Fruit fly (Drosophila melanogaster) whole organism, embryonic: ENCODE data around the gene holn1.
A peak's percentile ranks its signal among the peaks of the same experiment; 100 is the strongest.

Experiments
- ATbp ChIP-seq: fragments of 200-800 bp; sonication (Bioruptor generic); optimal IDR thresholded peaks from 2 replicates; lab custom pipeline; 2017; ENCODE audit warnings: missing biosample characterization, mild to moderate bottlenecking, missing genetic modification characterization, missing genetic modification reagents
- Asciz ChIP-seq: fragments of 200-800 bp; sonication (Bioruptor generic); optimal IDR thresholded peaks from 2 replicates; lab custom pipeline; 2017; ENCODE audit warnings: missing biosample characterization, mild to moderate bottlenecking, missing genetic modification characterization, missing genetic modification reagents
- CG10147 ChIP-seq: fragments of 200-800 bp; sonication (Bioruptor generic); optimal IDR thresholded peaks from 2 replicates; lab custom pipeline; 2019; ENCODE audit warnings: missing biosample characterization, mild to moderate bottlenecking, missing genetic modification characterization, moderate library complexity
- CG11398 ChIP-seq: fragments of 200-800 bp; sonication (Bioruptor generic); optimal IDR thresholded peaks from 2 replicates; lab custom pipeline; 2016; ENCODE audit warnings: missing biosample characterization, missing genetic modification characterization
- CG12299 ChIP-seq: fragments of 200-800 bp; sonication (Bioruptor generic); optimal IDR thresholded peaks from 2 replicates; lab custom pipeline; 2018; ENCODE audit warnings: missing biosample characterization, mild to moderate bottlenecking, missing genetic modification characterization
- CG13296 ChIP-seq: fragments of 200-800 bp; sonication (Bioruptor generic); optimal IDR thresholded peaks from 3 replicates; lab custom pipeline; 2018; ENCODE audit warnings: missing biosample characterization, mild to moderate bottlenecking, missing genetic modification characterization
- CG14014 ChIP-seq: fragments of 200-800 bp; sonication (Bioruptor generic); IDR thresholded peaks from 2 replicates; pipeline ENCODE4 v1.3.6; 2022; ENCODE audit warnings: missing biosample characterization, missing genetic modification characterization
- CG30020 ChIP-seq: fragments of 200-800 bp; optimal IDR thresholded peaks from 2 replicates; lab custom pipeline; 2019; ENCODE audit warnings: missing biosample characterization, mild to moderate bottlenecking, missing genetic modification characterization, moderate library complexity
- CG32767 ChIP-seq: fragments of 200-800 bp; sonication (Bioruptor generic); IDR thresholded peaks from 2 replicates; pipeline ENCODE4 v1.3.6; 2022; ENCODE audit warnings: missing biosample characterization, missing genetic modification characterization
- CG3281 ChIP-seq: fragments of 200-800 bp; sonication (Bioruptor generic); optimal IDR thresholded peaks from 3 replicates; lab custom pipeline; 2017; ENCODE audit warnings: missing biosample characterization, mild to moderate bottlenecking, missing genetic modification characterization
- CG34376 ChIP-seq: fragments of 200-800 bp; sonication (Bioruptor generic); optimal IDR thresholded peaks from 2 replicates; lab custom pipeline; 2018; ENCODE audit warnings: missing biosample characterization, mild to moderate bottlenecking, missing genetic modification characterization
- CG4617 ChIP-seq: fragments of 200-800 bp; sonication (Bioruptor generic); optimal IDR thresholded peaks from 3 replicates; lab custom pipeline; 2016; ENCODE audit warnings: missing biosample characterization, missing genetic modification characterization, borderline replicate concordance
- CG6254 ChIP-seq: fragments of 200-800 bp; sonication (Bioruptor generic); optimal IDR thresholded peaks from 3 replicates; lab custom pipeline; 2017; ENCODE audit warnings: mild to moderate bottlenecking, missing biosample characterization, missing genetic modification reagents, missing genetic modification characterization
- CG7271 ChIP-seq: fragments of 200-800 bp; sonication (Bioruptor generic); optimal IDR thresholded peaks from 2 replicates; lab custom pipeline; 2018; ENCODE audit warnings: missing biosample characterization, mild to moderate bottlenecking, missing genetic modification characterization, moderate library complexity
- CG7556 ChIP-seq: fragments of 200-800 bp; sonication (Bioruptor generic); optimal IDR thresholded peaks from 2 replicates; lab custom pipeline; 2017; ENCODE audit warnings: missing biosample characterization, mild to moderate bottlenecking, missing genetic modification characterization
- CG7987 ChIP-seq: fragments of 200-800 bp; sonication (Bioruptor generic); optimal IDR thresholded peaks from 2 replicates; lab custom pipeline; 2018; ENCODE audit warnings: missing biosample characterization, mild to moderate bottlenecking, missing genetic modification characterization, moderate library complexity
- CG8924 ChIP-seq: fragments of 200-800 bp; optimal IDR thresholded peaks from 3 replicates; lab custom pipeline; 2019; ENCODE audit warnings: missing biosample characterization, mild to moderate bottlenecking, missing genetic modification characterization, moderate library complexity
- Doc3 ChIP-seq: fragments of 200-800 bp; sonication (Bioruptor generic); IDR thresholded peaks from 3 replicates; pipeline ENCODE4 v1.3.6; 2022; ENCODE audit warnings: missing biosample characterization, missing genetic modification characterization; ENCODE audit not compliant: partially characterized antibody
- Fer1 ChIP-seq: fragments of 200-800 bp; sonication (Bioruptor generic); optimal IDR thresholded peaks from 2 replicates; lab custom pipeline; 2017; ENCODE audit warnings: missing biosample characterization, mild to moderate bottlenecking, missing genetic modification characterization
- Gsc ChIP-seq: fragments of 200-800 bp; sonication (Bioruptor generic); IDR thresholded peaks from 2 replicates; pipeline ENCODE4 v1.3.6; 2022; ENCODE audit warnings: missing biosample characterization, missing genetic modification characterization
- Hmx ChIP-seq: fragments of 200-800 bp; sonication (Bioruptor generic); optimal IDR thresholded peaks from 2 replicates; lab custom pipeline; 2016; ENCODE audit warnings: missing biosample characterization, missing genetic modification characterization
- Lpt ChIP-seq: fragments of >200 bp; optimal IDR thresholded peaks from 2 replicates; lab custom pipeline; 2018; ENCODE audit warnings: missing biosample characterization, missing genetic modification characterization
- MESR4 ChIP-seq: fragments of 200-800 bp; sonication (Bioruptor generic); optimal IDR thresholded peaks from 2 replicates; lab custom pipeline; 2018; ENCODE audit warnings: missing biosample characterization, mild to moderate bottlenecking, missing genetic modification characterization, moderate library complexity
- Med ChIP-seq: fragments of 200-800 bp; sonication (Bioruptor generic); peaks from one replicate; lab custom pipeline; 2016; ENCODE audit warnings: missing biosample characterization, missing genetic modification characterization, mild to moderate bottlenecking, inconsistent platforms, moderate library complexity
- Neu2 ChIP-seq: fragments of 200-800 bp; sonication (Bioruptor generic); optimal IDR thresholded peaks from 3 replicates; lab custom pipeline; 2016; ENCODE audit warnings: missing biosample characterization, missing genetic modification characterization, borderline replicate concordance
- Pdp1 ChIP-seq, 2 experiments: fragments of 200-800 bp; sonication (Bioruptor generic); optimal IDR thresholded peaks; 3 replicates each; lab custom pipeline; 2016; ENCODE audit warnings: missing biosample characterization in 2 of 2, missing genetic modification characterization in 2 of 2, mild to moderate bottlenecking in 1 of 2, moderate library complexity in 1 of 2
- Sox100B ChIP-seq: fragments of 200-800 bp; sonication (Bioruptor generic); optimal IDR thresholded peaks from 3 replicates; lab custom pipeline; 2018; ENCODE audit warnings: missing biosample characterization, mild to moderate bottlenecking, missing genetic modification characterization
- Usf ChIP-seq: fragments of 200-800 bp; sonication (Bioruptor generic); optimal IDR thresholded peaks from 2 replicates; lab custom pipeline; 2017; ENCODE audit warnings: missing genotype, missing biosample characterization, missing genetic modification characterization
- Xrp1 ChIP-seq: fragments of 200-800 bp; sonication (Bioruptor generic); IDR thresholded peaks from 2 replicates; pipeline ENCODE4 v1.3.6; 2022; ENCODE audit warnings: missing biosample characterization, missing genetic modification characterization
- YL-1 ChIP-seq: fragments of 200-800 bp; sonication (Bioruptor generic); optimal IDR thresholded peaks from 3 replicates; lab custom pipeline; 2017; ENCODE audit warnings: missing biosample characterization, mild to moderate bottlenecking, missing genetic modification characterization
- corto ChIP-seq: fragments of 200-800 bp; sonication (Bioruptor generic); optimal IDR thresholded peaks from 2 replicates; lab custom pipeline; 2016; ENCODE audit warnings: missing biosample characterization, mild to moderate bottlenecking, missing genetic modification characterization, moderate library complexity
- eve ChIP-seq, 2 experiments: fragments of >200 bp; optimal IDR thresholded peaks; 2 replicates each; lab custom pipeline; 2017; ENCODE audit warnings: missing biosample characterization in 2 of 2, missing genetic modification characterization in 2 of 2
- fd102C ChIP-seq: fragments of 200-800 bp; sonication (Bioruptor generic); optimal IDR thresholded peaks from 2 replicates; lab custom pipeline; 2018; ENCODE audit warnings: missing biosample characterization, mild to moderate bottlenecking, missing genetic modification characterization, moderate library complexity
- gro ChIP-seq: fragments of 200-800 bp; sonication (Bioruptor generic); optimal IDR thresholded peaks from 2 replicates; lab custom pipeline; 2016; ENCODE audit warnings: missing biosample characterization, missing genetic modification characterization
- ken ChIP-seq: fragments of 200-800 bp; sonication (Bioruptor generic); IDR thresholded peaks from 3 replicates; pipeline ENCODE4 v1.3.6; 2022; ENCODE audit warnings: missing biosample characterization, missing genetic modification characterization
- kni ChIP-seq: fragments of 200-800 bp; sonication (Bioruptor generic); optimal IDR thresholded peaks from 3 replicates; lab custom pipeline; 2017; ENCODE audit warnings: mild to moderate bottlenecking, missing biosample characterization, missing genetic modification reagents, missing genetic modification characterization
- lola ChIP-seq, 3 experiments: fragments of >200 bp in 2 of 3; fragments of 200-800 bp in 1 of 3; sonication (Bioruptor generic) in 1 of 3; optimal IDR thresholded peaks; 2 replicates each; lab custom pipeline; 2017 to 2019; ENCODE audit warnings: missing biosample characterization in 3 of 3, missing genetic modification characterization in 3 of 3, mild to moderate bottlenecking in 1 of 3, moderate library complexity in 1 of 3
- mirr ChIP-seq: fragments of 200-800 bp; sonication (Bioruptor generic); optimal IDR thresholded peaks from 3 replicates; lab custom pipeline; 2018; ENCODE audit warnings: missing biosample characterization, mild to moderate bottlenecking, missing genetic modification characterization
- pan ChIP-seq, 4 experiments: fragments of >200 bp in 3 of 4; fragments of 200-800 bp in 1 of 4; sonication (Bioruptor generic) in 1 of 4; optimal IDR thresholded peaks in 3 of 4; IDR thresholded peaks in 1 of 4; 2 replicates each; pipeline versions ENCODE4 v1.3.6 to Lab custom; 2017 to 2022; ENCODE audit warnings: missing biosample characterization in 2 of 4, missing genetic modification characterization in 2 of 4, mixed read lengths in 1 of 4
- sens ChIP-seq: fragments of 200-800 bp; sonication (Bioruptor generic); peaks from one replicate; lab custom pipeline; 2016; ENCODE audit warnings: missing biosample characterization, missing genetic modification characterization
- sna ChIP-seq: fragments of 200-800 bp; sonication (Bioruptor generic); IDR thresholded peaks from 2 replicates; pipeline ENCODE4 v1.3.6; 2022; ENCODE audit warnings: missing biosample characterization, missing genetic modification characterization; ENCODE audit not compliant: partially characterized antibody
- tll ChIP-seq, 2 experiments: fragments of 200-800 bp in 1 of 2; fragments of >200 bp in 1 of 2; sonication (Bioruptor generic) in 1 of 2; optimal IDR thresholded peaks; 2 replicates each; lab custom pipeline; 2017 to 2019; ENCODE audit warnings: missing biosample characterization in 2 of 2, missing genetic modification characterization in 2 of 2, mild to moderate bottlenecking in 1 of 2, moderate library complexity in 1 of 2
- tna ChIP-seq: fragments of 200-800 bp; sonication (Bioruptor generic); IDR thresholded peaks from 2 replicates; pipeline ENCODE4 v1.3.6; 2022; ENCODE audit warnings: missing biosample characterization, missing genetic modification characterization; ENCODE audit not compliant: partially characterized antibody
- unc-4 ChIP-seq: fragments of 200-800 bp; sonication (Bioruptor generic); IDR thresholded peaks from 2 replicates; pipeline ENCODE4 v1.3.6; 2022; ENCODE audit warnings: missing biosample characterization, missing genetic modification characterization; ENCODE audit not compliant: partially characterized antibody
- wek ChIP-seq: fragments of 200-800 bp; sonication (Bioruptor generic); optimal IDR thresholded peaks from 3 replicates; lab custom pipeline; 2018; ENCODE audit warnings: missing biosample characterization, mild to moderate bottlenecking, missing genetic modification characterization, moderate library complexity
- zfh2 ChIP-seq: fragments of 200-800 bp; sonication (Bioruptor generic); optimal IDR thresholded peaks from 2 replicates; lab custom pipeline; 2016; ENCODE audit warnings: missing biosample characterization, missing genetic modification characterization

The holn1 gene

dm6 chr2L:10396877-10397587, 38.8 kb upstream of the holn1 start:
- peak in 1 of 2 experiments; percentile 30 for TF ChIP-seq tll (GFP tag; optimal IDR thresholded peaks at IDR 0.05; lab: Kevin White, UChicago)
- TF ChIP-seq YL-1 = peak; percentile 17
- no peak for TF ChIP-seq pan (optimal IDR thresholded peaks at IDR 0.05; lab: Kevin White, UChicago)
- TF ChIP-seq pan (GFP tag; optimal IDR thresholded peaks at IDR 0.05 in 1 of 2, IDR thresholded peaks at IDR 0.05 in 1 of 2) = no peak
- TF ChIP-seq unc-4 (GFP tag; lab: Robert Waterston, UW) = 0 out of 2 replicates have a peak, but pooled peaks have one; percentile 6
- peak; percentile 49 for TF ChIP-seq Fer1
- TF ChIP-seq CG4617 (GFP tag; lab: Kevin White, UChicago) = peak; percentile 17
- peak; percentile 70 for TF ChIP-seq MESR4
- no peak for TF ChIP-seq Lpt (GFP tag; lab: Kevin White, UChicago)
- TF ChIP-seq CG7271 (tag; lab: Kevin White, UChicago) = no peak
- peak; percentile 19; the same call in 1 of the 2 replicates for TF ChIP-seq CG32767 (GFP tag; lab: Robert Waterston, UW)
- peak; percentile 42 for TF ChIP-seq wek (GFP tag; lab: Kevin White, UChicago)
- peak; percentile 37 for TF ChIP-seq kni
- no peak for TF ChIP-seq Gsc (GFP tag; lab: Robert Waterston, UW)
- no peak for TF ChIP-seq zfh2 (GFP tag; lab: Kevin White, UChicago)
- TF ChIP-seq Sox100B (GFP tag; lab: Kevin White, UChicago) = peak; percentile 6
- peak; percentile 80 for TF ChIP-seq sens (GFP tag; lab: Kevin White, UChicago)
- no peak for TF ChIP-seq ken (GFP tag; lab: Robert Waterston, UW)
- TF ChIP-seq Neu2 (GFP tag; lab: Kevin White, UChicago) = no peak
- TF ChIP-seq Xrp1 (GFP tag; lab: Robert Waterston, UW) = 0 out of 2 replicates have a peak, but pooled peaks have one; percentile 6
- TF ChIP-seq ATbp (GFP tag; lab: Kevin White, UChicago) = no peak
- TF ChIP-seq Med (GFP tag; lab: Kevin White, UChicago) = peak; percentile 70
- peak; percentile 60 for TF ChIP-seq CG13296
- TF ChIP-seq eve (GFP tag; optimal IDR thresholded peaks at IDR 0.05; lab: Kevin White, UChicago) = peak in 1 of 2 experiments; percentile 91
- 0 out of 2 replicates have a peak, but pooled peaks have one; percentile 17 for TF ChIP-seq tna
- TF ChIP-seq CG12299 (tag; lab: Kevin White, UChicago) = peak; percentile 23
- peak; percentile 12 for TF ChIP-seq CG8924 (tag; lab: Kevin White, UChicago)
- peak; percentile 0 for TF ChIP-seq gro (GFP tag; lab: Kevin White, UChicago)
- TF ChIP-seq fd102C = no peak
- peak; percentile 5 for TF ChIP-seq CG3281 (GFP tag; lab: Kevin White, UChicago)
- TF ChIP-seq CG10147 (GFP tag; lab: Kevin White, UChicago) = no peak
- peak; percentile 61 for TF ChIP-seq CG7987 (GFP tag; lab: Kevin White, UChicago)
- peak; percentile 59 for TF ChIP-seq CG30020 (tag; lab: Kevin White, UChicago)
- no peak for TF ChIP-seq Usf (GFP tag; lab: Kevin White, UChicago)
- TF ChIP-seq corto (GFP tag; lab: Kevin White, UChicago) = peak; percentile 9
- TF ChIP-seq CG7556 = no peak
- peak in 1 of 3 experiments; percentile 2 for TF ChIP-seq lola (GFP tag; optimal IDR thresholded peaks at IDR 0.05; lab: Kevin White, UChicago)
- peak in 1 of 2 experiments; percentile 74 for TF ChIP-seq Pdp1 (GFP tag; optimal IDR thresholded peaks at IDR 0.05; lab: Kevin White, UChicago)
- peak; percentile 13 for TF ChIP-seq mirr (GFP tag; lab: Kevin White, UChicago)
- peak; percentile 24 for TF ChIP-seq Asciz (GFP tag; lab: Kevin White, UChicago)
- TF ChIP-seq Hmx (GFP tag; lab: Kevin White, UChicago) = no peak
- TF ChIP-seq CG14014 (GFP tag; lab: Robert Waterston, UW) = peak; percentile 27; the same call in 1 of the 2 replicates
- TF ChIP-seq sna (GFP tag; lab: Robert Waterston, UW) = no peak
- peak; percentile 60 for TF ChIP-seq CG34376 (GFP tag; lab: Kevin White, UChicago)
- no peak for TF ChIP-seq CG11398 (GFP tag; lab: Kevin White, UChicago)
- no peak for TF ChIP-seq CG6254
- no peak for TF ChIP-seq Doc3 (GFP tag; lab: Robert Waterston, UW)
